Fruit fly (Drosophila melanogaster): ENCODE measurements around the gene hng3.

The hng3 gene

DNA sequence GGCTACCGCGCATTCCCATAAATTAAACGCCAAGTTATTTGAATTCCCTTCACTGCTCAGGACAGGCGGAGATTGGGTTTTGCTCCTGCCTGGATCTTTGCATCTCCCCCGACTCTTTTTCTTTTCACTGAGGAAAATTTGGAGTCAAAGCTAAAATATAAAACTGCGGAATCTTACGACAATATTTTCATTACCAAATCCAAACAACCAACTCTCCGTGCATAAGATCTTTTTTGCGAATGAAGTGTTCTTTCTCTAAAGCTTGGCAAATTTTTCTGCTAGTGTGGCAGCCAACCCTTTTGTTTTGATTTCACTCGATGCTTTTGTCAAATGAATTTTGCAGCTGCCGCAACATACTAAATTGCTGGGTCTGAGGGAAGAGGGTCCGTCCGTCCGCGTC is 27.4 kb downstream of the hng3 start:
- TF ChIP-seq psq (optimal IDR thresholded peaks at IDR 0.05) (no peak), insv (optimal IDR thresholded peaks at IDR 0.05) (no peak), h (optimal IDR thresholded peaks at IDR 0.05) (no peak), Sin3A (optimal IDR thresholded peaks at IDR 0.05) (no peak), Myc (optimal IDR thresholded peaks at IDR 0.05) (no peak), ttk (optimal IDR thresholded peaks at IDR 0.05) (no peak)

dm6 chr3L:727190-727589 is 28.1 kb downstream of the hng3 start:
- TF ChIP-seq Myc (optimal IDR thresholded peaks at IDR 0.05) (no peak), ttk (optimal IDR thresholded peaks at IDR 0.05) (no peak), insv (optimal IDR thresholded peaks at IDR 0.05) (no peak), h (optimal IDR thresholded peaks at IDR 0.05) (no peak), psq (optimal IDR thresholded peaks at IDR 0.05) (no peak), Sin3A (optimal IDR thresholded peaks at IDR 0.05) (no peak)

DNA sequence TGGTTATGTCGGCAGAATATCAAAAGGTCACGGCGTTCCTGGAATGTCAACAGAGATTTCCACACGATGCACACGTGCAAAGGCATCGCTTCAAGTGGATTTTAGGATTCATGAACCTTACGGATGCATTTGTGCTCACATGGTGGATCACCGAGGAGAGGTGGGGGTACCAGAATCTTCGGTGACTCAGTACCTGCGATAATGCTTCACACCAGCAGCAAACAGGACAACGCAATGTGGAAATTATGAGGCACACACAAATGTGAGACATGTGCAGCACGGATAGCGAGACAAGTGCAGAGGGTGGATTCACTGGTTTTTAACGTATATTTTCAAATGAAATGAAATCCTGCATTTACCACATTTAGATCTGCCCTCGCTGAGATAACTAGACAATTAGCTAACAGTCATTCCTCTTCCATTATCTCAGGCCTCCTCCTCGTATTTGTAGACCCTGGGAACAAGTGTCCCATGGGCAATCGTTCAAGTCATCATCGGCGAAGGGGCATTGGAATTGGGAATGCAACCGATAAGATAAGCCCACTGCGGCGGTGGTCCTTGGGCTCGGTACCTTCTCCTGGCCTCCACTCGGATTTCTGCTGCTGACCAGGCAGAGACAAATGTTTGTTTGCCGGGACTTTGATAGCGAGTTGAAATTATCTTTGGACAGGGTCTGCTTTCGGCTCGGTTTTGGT is 28.7 kb downstream of the hng3 start:
- TF ChIP-seq Myc (optimal IDR thresholded peaks at IDR 0.05) (no peak), insv (optimal IDR thresholded peaks at IDR 0.05) (no peak), psq (optimal IDR thresholded peaks at IDR 0.05) (no peak), ttk (optimal IDR thresholded peaks at IDR 0.05) (no peak), h (optimal IDR thresholded peaks at IDR 0.05) (no peak), Sin3A (optimal IDR thresholded peaks at IDR 0.05) (no peak)

DNA sequence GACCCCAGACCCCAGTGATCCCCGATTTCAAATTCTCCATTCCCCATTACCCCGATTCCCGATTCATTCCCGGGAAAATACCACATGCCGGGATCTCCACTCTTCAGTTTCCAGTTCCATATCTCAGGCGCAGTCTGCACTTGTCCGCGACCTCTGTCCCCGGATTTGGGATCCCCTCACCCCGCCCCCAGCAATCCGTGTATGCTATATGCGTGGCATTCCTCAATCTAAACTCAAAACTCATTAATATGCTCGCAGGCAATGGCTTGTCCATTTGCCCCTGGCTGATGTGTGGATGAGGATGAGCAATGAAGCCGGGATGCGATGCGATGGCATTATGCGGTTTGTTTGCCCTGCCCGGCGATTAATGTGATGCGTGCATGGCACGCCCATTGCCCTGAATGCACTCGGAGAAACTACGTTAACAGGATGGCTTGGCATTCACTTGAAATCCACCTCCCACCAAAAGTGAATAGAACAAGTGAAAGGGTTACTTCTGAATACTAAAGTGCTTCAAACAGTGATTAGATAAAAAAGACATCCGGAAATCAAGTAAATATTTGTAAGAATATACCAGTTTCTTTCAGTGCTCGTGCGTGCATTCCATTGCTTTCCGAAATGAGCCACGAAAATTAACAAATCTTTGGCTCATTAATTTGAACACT is 29.6 kb downstream of the hng3 start:
- no peak for TF ChIP-seq Sin3A (optimal IDR thresholded peaks at IDR 0.05)

dm6 chr3L:724518-725341 is 30.6 kb downstream of the hng3 start:
- TF ChIP-seq Sin3A (optimal IDR thresholded peaks at IDR 0.05) (no peak), psq (optimal IDR thresholded peaks at IDR 0.05) (no peak)

DNA sequence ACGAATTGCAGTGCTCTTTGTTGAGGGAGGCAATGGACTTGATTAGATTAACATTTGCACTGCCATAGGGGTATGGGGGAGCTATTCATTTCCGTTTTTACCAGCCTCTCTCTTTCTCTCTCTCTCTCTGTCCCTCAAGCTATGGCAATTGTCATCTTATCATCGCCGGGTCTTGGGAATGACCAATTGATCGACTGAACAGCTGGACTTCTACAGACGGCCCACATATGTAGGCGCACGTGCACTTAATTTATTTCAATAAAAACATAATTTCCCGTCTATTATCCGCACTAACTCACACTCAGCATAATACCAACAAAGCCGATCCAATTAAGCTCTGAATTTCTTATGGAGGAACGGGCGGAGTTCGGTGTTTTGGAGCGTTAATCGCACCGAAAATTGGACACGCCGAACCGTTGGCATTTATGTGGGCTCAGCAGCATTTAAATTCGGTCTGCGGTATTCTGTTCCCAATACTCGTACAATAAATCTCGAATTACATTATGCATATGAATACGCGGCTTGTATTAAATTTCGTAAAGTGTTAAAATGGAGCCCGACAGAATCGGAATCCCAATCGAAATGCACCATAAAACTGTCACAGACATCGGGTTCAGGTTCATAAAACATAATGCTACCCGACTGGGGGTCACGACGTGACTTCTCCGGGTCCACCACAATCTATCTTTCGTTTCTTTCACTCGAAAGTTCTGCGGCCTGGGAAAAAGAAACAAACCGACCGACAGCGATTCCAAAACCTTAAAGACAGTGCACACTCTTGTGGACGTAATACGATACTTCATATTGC is 31.4 kb downstream of the hng3 start:
- TF ChIP-seq h (optimal IDR thresholded peaks at IDR 0.05) (no peak), psq (optimal IDR thresholded peaks at IDR 0.05) (no peak), Myc (optimal IDR thresholded peaks at IDR 0.05) (no peak), ttk (optimal IDR thresholded peaks at IDR 0.05) (no peak), insv (optimal IDR thresholded peaks at IDR 0.05) (no peak), Sin3A (optimal IDR thresholded peaks at IDR 0.05) (no peak)

dm6 chr3L:722386-722785 is 32.9 kb downstream of the hng3 start:
- TF ChIP-seq Myc (optimal IDR thresholded peaks at IDR 0.05) (no peak), psq (optimal IDR thresholded peaks at IDR 0.05) (no peak), insv (optimal IDR thresholded peaks at IDR 0.05) (no peak), h (optimal IDR thresholded peaks at IDR 0.05) (no peak), Sin3A (optimal IDR thresholded peaks at IDR 0.05) (no peak), ttk (optimal IDR thresholded peaks at IDR 0.05) (no peak)

DNA sequence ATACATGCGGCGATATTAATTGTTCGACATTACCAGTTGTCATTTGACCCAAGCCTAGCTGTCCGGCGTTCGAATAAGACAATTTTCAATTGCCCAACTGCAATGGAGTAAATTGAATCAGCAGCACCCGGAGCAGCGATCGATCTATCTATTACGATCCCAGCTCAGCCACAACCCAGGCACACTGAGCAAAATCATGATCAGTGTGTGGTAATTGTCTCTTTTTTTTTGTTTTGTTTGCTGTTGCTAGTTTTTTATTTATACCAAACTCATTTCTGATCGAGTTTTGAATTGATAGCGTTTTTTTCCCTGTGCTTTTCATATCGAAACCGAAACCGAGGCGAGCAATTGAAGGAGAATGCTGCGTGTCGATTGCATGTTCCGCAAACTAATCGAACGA is 33.4 kb downstream of the hng3 start:
- TF ChIP-seq Sin3A (optimal IDR thresholded peaks at IDR 0.05): no peak

DNA sequence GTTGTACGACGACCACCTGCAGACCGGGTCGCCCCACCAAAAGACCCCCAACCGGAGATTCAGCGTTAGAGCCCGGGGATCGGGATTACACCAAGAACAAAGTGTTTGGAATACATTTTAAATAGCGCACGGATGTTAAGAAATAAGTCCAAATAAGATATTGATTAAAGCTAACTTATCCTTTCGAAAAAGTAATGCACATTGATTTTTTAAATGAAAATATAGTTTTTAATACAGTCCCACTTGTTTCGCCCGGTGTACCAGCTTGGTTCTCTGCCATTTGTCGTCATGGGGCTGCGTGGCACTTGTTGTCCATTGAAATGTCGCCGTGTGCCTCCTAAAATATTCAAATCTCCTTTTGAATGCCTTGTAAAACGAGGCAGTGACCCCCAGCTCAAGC is 34.3 kb downstream of the hng3 start:
- TF ChIP-seq Myc (optimal IDR thresholded peaks at IDR 0.05): no peak
- no peak for TF ChIP-seq psq (optimal IDR thresholded peaks at IDR 0.05)
- TF ChIP-seq h (optimal IDR thresholded peaks at IDR 0.05): no peak
- TF ChIP-seq ttk (optimal IDR thresholded peaks at IDR 0.05): no peak
- no peak for TF ChIP-seq Sin3A (optimal IDR thresholded peaks at IDR 0.05)

DNA sequence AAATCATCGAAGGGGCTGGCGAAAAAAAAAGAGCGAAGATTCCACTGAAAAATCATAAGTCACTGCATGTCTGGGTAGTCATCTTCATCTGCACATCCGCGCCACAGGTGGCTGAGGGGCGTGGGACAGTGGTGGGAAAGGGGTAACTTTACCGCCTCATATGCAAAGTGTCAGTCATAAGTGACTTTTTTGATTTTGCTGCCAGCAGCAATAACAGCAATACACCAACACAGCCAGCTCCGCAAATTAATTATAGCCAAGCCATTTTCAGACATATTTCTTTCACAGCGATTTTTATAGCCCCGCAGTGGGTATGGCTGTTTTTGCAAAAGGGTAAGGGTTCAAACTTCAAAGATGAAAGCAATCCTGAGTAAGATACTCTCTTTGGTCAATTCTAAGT is 36.9 kb downstream of the hng3 start:
- TF ChIP-seq h (optimal IDR thresholded peaks at IDR 0.05) (no peak), Sin3A (optimal IDR thresholded peaks at IDR 0.05) (no peak), insv (optimal IDR thresholded peaks at IDR 0.05) (no peak), ttk (optimal IDR thresholded peaks at IDR 0.05) (no peak), Myc (optimal IDR thresholded peaks at IDR 0.05) (no peak), psq (optimal IDR thresholded peaks at IDR 0.05) (no peak)

DNA sequence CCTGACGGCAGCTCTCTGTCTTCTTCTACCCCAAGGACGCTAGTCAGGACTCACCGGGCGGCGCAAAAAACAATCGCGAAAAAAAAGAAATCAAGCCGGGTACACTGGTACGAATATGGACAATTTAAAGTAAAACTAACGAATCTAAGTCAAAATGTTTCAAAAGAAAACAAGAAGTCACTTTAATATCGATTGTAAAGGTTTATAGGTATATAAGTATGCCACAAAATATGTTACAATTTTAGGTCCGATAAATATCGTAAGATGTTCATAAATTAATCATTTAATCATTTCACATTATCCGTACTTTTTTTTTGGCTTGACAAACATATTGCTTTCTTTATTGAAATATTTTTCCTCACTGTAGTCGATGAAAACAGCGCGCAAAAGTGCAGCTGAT is 39.2 kb downstream of the hng3 start:
- no peak for TF ChIP-seq Myc (optimal IDR thresholded peaks at IDR 0.05)
- no peak for TF ChIP-seq Sin3A (optimal IDR thresholded peaks at IDR 0.05)
- no peak for TF ChIP-seq h (optimal IDR thresholded peaks at IDR 0.05)

DNA sequence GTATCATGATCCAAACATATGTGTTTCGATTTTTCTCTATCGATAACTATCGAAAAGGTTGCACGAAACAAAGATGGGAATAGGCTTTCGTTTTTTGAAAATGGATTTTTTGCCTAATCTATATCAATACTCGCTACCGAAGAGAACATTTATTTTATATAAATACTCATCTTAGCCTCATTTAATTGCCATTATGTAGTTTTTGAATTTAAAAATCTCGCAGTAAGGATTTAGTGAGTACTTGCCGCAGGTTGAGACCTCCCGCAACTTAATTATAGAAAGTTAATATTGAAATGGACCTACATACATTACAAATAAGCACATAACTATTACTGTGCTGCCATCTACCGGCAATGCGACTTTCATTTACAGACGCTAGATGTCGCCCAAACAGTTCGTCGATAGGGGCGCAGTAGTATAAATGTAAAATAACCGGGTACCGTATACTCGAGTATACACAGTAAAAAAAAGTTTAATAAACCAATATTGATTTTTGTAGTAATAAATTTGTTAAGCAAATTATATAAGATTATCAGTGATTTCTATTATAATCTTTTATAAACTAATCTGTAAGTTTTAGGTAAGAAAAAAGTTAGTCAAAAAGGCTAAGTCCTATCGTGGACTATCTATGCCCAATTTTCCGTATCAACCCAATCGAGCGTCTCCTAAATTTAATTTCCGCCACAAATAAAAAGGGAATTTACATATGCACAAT is 43.3 kb downstream of the hng3 start, which contains the start of gene CG13896:
Gene CG13896 (minus strand): TSS at position 12 of the 715 bp plus-strand sequence.
- TF ChIP-seq Sin3A (optimal IDR thresholded peaks at IDR 0.05) (no peak), ttk (optimal IDR thresholded peaks at IDR 0.05) (no peak), insv (optimal IDR thresholded peaks at IDR 0.05) (no peak), psq (optimal IDR thresholded peaks at IDR 0.05) (no peak), Myc (optimal IDR thresholded peaks at IDR 0.05) (no peak), h (optimal IDR thresholded peaks at IDR 0.05) (no peak)

All from Kc167 (cell line).